Fruit fly (Drosophila melanogaster) whole organism, prepupa: ENCODE measurements around the gene CG4953.

Experiments
- Blimp-1 ChIP-seq: fragments of 200-800 bp; sonication (Bioruptor generic); optimal IDR thresholded peaks from 3 replicates; lab custom pipeline; 2017; ENCODE audit warnings: missing biosample characterization, missing genetic modification characterization, mild to moderate bottlenecking, moderate library complexity, missing genetic modification reagents
- CG10669 ChIP-seq: fragments of 200-800 bp; sonication (Bioruptor generic); optimal IDR thresholded peaks from 3 replicates; lab custom pipeline; 2018; ENCODE audit warnings: missing biosample characterization, mild to moderate bottlenecking, missing genetic modification characterization, moderate library complexity
- CG1621 ChIP-seq: fragments of 200-800 bp; sonication (Bioruptor generic); optimal IDR thresholded peaks from 3 replicates; lab custom pipeline; 2018; ENCODE audit warnings: missing biosample characterization, mild to moderate bottlenecking, missing genetic modification characterization
- CG16779 ChIP-seq: fragments of 200-800 bp; sonication (Bioruptor generic); optimal IDR thresholded peaks from 3 replicates; lab custom pipeline; 2017; ENCODE audit warnings: missing biosample characterization, mild to moderate bottlenecking, missing genetic modification characterization
- CG6808 ChIP-seq: fragments of 200-800 bp; sonication (Bioruptor generic); optimal IDR thresholded peaks from 3 replicates; lab custom pipeline; 2017; ENCODE audit warnings: missing biosample characterization, missing genetic modification characterization, mild to moderate bottlenecking, moderate library complexity, missing genetic modification reagents
- Hr39 ChIP-seq: fragments of 200-800 bp; sonication (Bioruptor generic); optimal IDR thresholded peaks from 2 replicates; lab custom pipeline; 2016; ENCODE audit warnings: missing biosample characterization, missing genetic modification characterization

dm6 chr2L:10226213-10226723, 40.2 kb upstream of the CG4953 start:
- TF ChIP-seq Hr39 (GFP tag; lab: Kevin White, UChicago) (no peak), CG6808 (GFP tag; lab: Kevin White, UChicago) (no peak), CG10669 (GFP tag; lab: Kevin White, UChicago) (no peak), Blimp-1 (GFP tag; lab: Kevin White, UChicago) (no peak), CG16779 (tag; lab: Kevin White, UChicago) (no peak), CG1621 (no peak)
